Fruit fly (Drosophila melanogaster) whole organism, embryonic: ENCODE results near the gene CG32106.

Source experiments
- B-H1 ChIP-seq: fragments of 200-800 bp; sonication (Bioruptor generic); IDR thresholded peaks from 3 replicates; pipeline ENCODE4 v1.3.6; 2022; ENCODE audit warnings: missing biosample characterization, missing genetic modification characterization
- CG1024 ChIP-seq: fragments of 200-800 bp; sonication (Bioruptor generic); IDR thresholded peaks from 2 replicates; pipeline ENCODE4 v1.3.6; 2022; ENCODE audit warnings: missing biosample characterization, missing genetic modification characterization
- CG10267 ChIP-seq: fragments of 200-800 bp; sonication (Bioruptor generic); optimal IDR thresholded peaks from 2 replicates; lab custom pipeline; 2018; ENCODE audit warnings: missing biosample characterization, mild to moderate bottlenecking, missing genetic modification characterization, moderate library complexity
- CG11247 ChIP-seq: fragments of 200-800 bp; sonication (Bioruptor generic); IDR thresholded peaks from 2 replicates; pipeline ENCODE4 v1.3.6; 2022; ENCODE audit warnings: missing biosample characterization, missing genetic modification characterization
- CG11504 ChIP-seq: fragments of 200-800 bp; sonication (Bioruptor generic); optimal IDR thresholded peaks from 3 replicates; lab custom pipeline; 2019; ENCODE audit warnings: missing biosample characterization, mild to moderate bottlenecking, missing genetic modification characterization, moderate library complexity
- CG14710 ChIP-seq: fragments of 200-800 bp; sonication (Bioruptor generic); optimal IDR thresholded peaks from 3 replicates; lab custom pipeline; 2019; ENCODE audit warnings: missing biosample characterization, mild to moderate bottlenecking, missing genetic modification characterization, moderate library complexity
- CG1603 ChIP-seq: fragments of 200-800 bp; sonication (Bioruptor generic); optimal IDR thresholded peaks from 2 replicates; lab custom pipeline; 2019; ENCODE audit warnings: missing biosample characterization, mild to moderate bottlenecking, missing genetic modification characterization, moderate library complexity
- CG17186 ChIP-seq: fragments of 200-800 bp; sonication (Bioruptor generic); optimal IDR thresholded peaks from 3 replicates; lab custom pipeline; 2017; ENCODE audit warnings: missing biosample characterization, missing genetic modification reagents, missing genetic modification characterization
- CG18619 ChIP-seq: fragments of 200-800 bp; sonication (Bioruptor generic); optimal IDR thresholded peaks from 3 replicates; lab custom pipeline; 2017; ENCODE audit warnings: missing biosample characterization, mild to moderate bottlenecking, missing genetic modification characterization
- CG2712 ChIP-seq: fragments of 200-800 bp; optimal IDR thresholded peaks from 3 replicates; lab custom pipeline; 2019; ENCODE audit warnings: missing biosample characterization, mild to moderate bottlenecking, missing genetic modification characterization, moderate library complexity
- CG31388 ChIP-seq: fragments of 200-800 bp; sonication (Bioruptor generic); optimal IDR thresholded peaks from 2 replicates; lab custom pipeline; 2016; ENCODE audit warnings: missing biosample characterization, missing genetic modification characterization
- CG32767 ChIP-seq: fragments of 200-800 bp; sonication (Bioruptor generic); IDR thresholded peaks from 2 replicates; pipeline ENCODE4 v1.3.6; 2022; ENCODE audit warnings: missing biosample characterization, missing genetic modification characterization
- CG3281 ChIP-seq: fragments of 200-800 bp; sonication (Bioruptor generic); optimal IDR thresholded peaks from 3 replicates; lab custom pipeline; 2017; ENCODE audit warnings: missing biosample characterization, mild to moderate bottlenecking, missing genetic modification characterization
- CG34224 ChIP-seq: fragments of 200-800 bp; sonication (Bioruptor generic); IDR thresholded peaks from 3 replicates; pipeline ENCODE4 v1.3.6; 2022; ENCODE audit warnings: missing biosample characterization, missing genetic modification characterization; ENCODE audit not compliant: partially characterized antibody
- CG7271 ChIP-seq: fragments of 200-800 bp; sonication (Bioruptor generic); optimal IDR thresholded peaks from 2 replicates; lab custom pipeline; 2018; ENCODE audit warnings: missing biosample characterization, mild to moderate bottlenecking, missing genetic modification characterization, moderate library complexity
- CG8089 ChIP-seq: fragments of 200-800 bp; sonication (Bioruptor generic); optimal IDR thresholded peaks from 3 replicates; lab custom pipeline; 2016; ENCODE audit warnings: missing biosample characterization, missing genetic modification characterization
- D ChIP-seq, 2 experiments: fragments of 200-800 bp in 1 of 2; fragments of >200 bp in 1 of 2; sonication (Bioruptor generic) in 1 of 2; optimal IDR thresholded peaks; 2 replicates in 1 of 2; 3 replicates in 1 of 2; lab custom pipeline; 2017; ENCODE audit warnings: mild to moderate bottlenecking in 1 of 2, missing biosample characterization in 1 of 2, missing genetic modification characterization in 1 of 2, missing genetic modification reagents in 1 of 2
- D19B ChIP-seq: fragments of 200-800 bp; sonication (Bioruptor generic); optimal IDR thresholded peaks from 2 replicates; lab custom pipeline; 2017; ENCODE audit warnings: missing biosample characterization, mild to moderate bottlenecking, missing genetic modification characterization
- Dll ChIP-seq: fragments of 200-800 bp; sonication (Bioruptor generic); IDR thresholded peaks from 4 replicates; pipeline ENCODE4 v1.3.6; 2022; ENCODE audit warnings: missing biosample characterization, missing genetic modification characterization; ENCODE audit not compliant: partially characterized antibody
- E2f1 ChIP-seq: fragments of 200-800 bp; sonication (Bioruptor generic); IDR thresholded peaks from 2 replicates; pipeline ENCODE4 v1.3.6; 2022; ENCODE audit warnings: missing biosample characterization, missing genetic modification characterization
- Gsc ChIP-seq: fragments of 200-800 bp; sonication (Bioruptor generic); IDR thresholded peaks from 2 replicates; pipeline ENCODE4 v1.3.6; 2022; ENCODE audit warnings: missing biosample characterization, missing genetic modification characterization
- HmgZ ChIP-seq: fragments of 200-800 bp; sonication (Bioruptor generic); optimal IDR thresholded peaks from 2 replicates; lab custom pipeline; 2018; ENCODE audit warnings: missing biosample characterization, mild to moderate bottlenecking, missing genetic modification characterization
- Hr51 ChIP-seq, 2 experiments: fragments of 200-800 bp; sonication (Bioruptor generic); optimal IDR thresholded peaks; 2 replicates in 1 of 2; 3 replicates in 1 of 2; lab custom pipeline; 2016 to 2018; ENCODE audit warnings: missing biosample characterization in 2 of 2, missing genetic modification characterization in 2 of 2, mild to moderate bottlenecking in 1 of 2, moderate library complexity in 1 of 2
- Kr ChIP-seq: fragments of 200-800 bp; sonication (Bioruptor generic); optimal IDR thresholded peaks from 2 replicates; lab custom pipeline; 2017; ENCODE audit warnings: missing biosample characterization, mild to moderate bottlenecking, missing genetic modification characterization
- NC2α ChIP-seq: fragments of 200-800 bp; sonication (Bioruptor generic); optimal IDR thresholded peaks from 2 replicates; lab custom pipeline; 2016; ENCODE audit warnings: missing biosample characterization, missing genetic modification characterization
- Nf-YA ChIP-seq: fragments of 200-800 bp; sonication (Bioruptor generic); IDR thresholded peaks from 2 replicates; pipeline ENCODE4 v1.3.6; 2022; ENCODE audit warnings: missing biosample characterization, missing genetic modification characterization
- Poxn ChIP-seq: fragments of 200-800 bp; sonication (Bioruptor generic); IDR thresholded peaks from 2 replicates; pipeline ENCODE4 v1.3.6; 2022; ENCODE audit warnings: missing biosample characterization, missing genetic modification characterization
- ap ChIP-seq: fragments of 200-800 bp; sonication (Bioruptor generic); IDR thresholded peaks from 2 replicates; pipeline ENCODE4 v1.3.6; 2022; ENCODE audit warnings: missing biosample characterization, missing genetic modification characterization
- bowl ChIP-seq: fragments of 200-800 bp; sonication (Bioruptor generic); IDR thresholded peaks from 2 replicates; pipeline ENCODE4 v1.3.6; 2022; ENCODE audit warnings: missing biosample characterization, missing genetic modification characterization
- chif ChIP-seq, 2 experiments: fragments of 200-800 bp; sonication (Bioruptor generic); optimal IDR thresholded peaks; 3 replicates each; lab custom pipeline; 2016; ENCODE audit warnings: missing biosample characterization in 2 of 2, missing genetic modification characterization in 2 of 2
- cwo ChIP-seq: fragments of 200-800 bp; sonication (Bioruptor generic); optimal IDR thresholded peaks from 3 replicates; lab custom pipeline; 2017; ENCODE audit warnings: missing biosample characterization, missing genetic modification characterization, mild to moderate bottlenecking, moderate library complexity, missing genetic modification reagents
- dan ChIP-seq: fragments of 200-800 bp; sonication (Bioruptor generic); IDR thresholded peaks from 2 replicates; pipeline ENCODE4 v1.3.6; 2022; ENCODE audit warnings: missing biosample characterization, missing genetic modification characterization
- emc ChIP-seq: fragments of 200-800 bp; sonication (Bioruptor generic); optimal IDR thresholded peaks from 2 replicates; lab custom pipeline; 2016; ENCODE audit warnings: missing biosample characterization, missing genetic modification characterization
- fd102C ChIP-seq: fragments of 200-800 bp; sonication (Bioruptor generic); optimal IDR thresholded peaks from 2 replicates; lab custom pipeline; 2018; ENCODE audit warnings: missing biosample characterization, mild to moderate bottlenecking, missing genetic modification characterization, moderate library complexity
- fu2 ChIP-seq: fragments of 200-800 bp; sonication (Bioruptor generic); optimal IDR thresholded peaks from 2 replicates; lab custom pipeline; 2016; ENCODE audit warnings: missing biosample characterization, missing genetic modification characterization
- hb ChIP-seq: fragments of 200-800 bp; sonication (Bioruptor generic); IDR thresholded peaks from 3 replicates; pipeline ENCODE4 v1.3.6; 2022; ENCODE audit warnings: missing biosample characterization, missing genetic modification characterization; ENCODE audit not compliant: partially characterized antibody
- hkb ChIP-seq, 2 experiments: fragments of 200-800 bp in 1 of 2; fragments of >200 bp in 1 of 2; sonication (Bioruptor generic) in 1 of 2; IDR thresholded peaks in 1 of 2; optimal IDR thresholded peaks in 1 of 2; 2 replicates each; pipeline versions ENCODE4 v1.3.6 to Lab custom; 2017 to 2022; ENCODE audit warnings: missing biosample characterization in 1 of 2, missing genetic modification characterization in 1 of 2
- klu ChIP-seq: fragments of 200-800 bp; sonication (Bioruptor generic); IDR thresholded peaks from 2 replicates; pipeline ENCODE4 v1.3.6; 2022; ENCODE audit warnings: missing biosample characterization, missing genetic modification characterization
- mam ChIP-seq: fragments of 200-800 bp; sonication (Bioruptor generic); optimal IDR thresholded peaks from 3 replicates; lab custom pipeline; 2016; ENCODE audit warnings: missing biosample characterization, missing genetic modification characterization
- pho ChIP-seq: fragments of 200-800 bp; sonication (Bioruptor generic); optimal IDR thresholded peaks from 2 replicates; lab custom pipeline; 2016; ENCODE audit warnings: missing biosample characterization, missing genetic modification characterization
- pita ChIP-seq: fragments of 200-800 bp; sonication (Bioruptor generic); optimal IDR thresholded peaks from 2 replicates; lab custom pipeline; 2017; ENCODE audit warnings: missing biosample characterization, mild to moderate bottlenecking, missing genetic modification characterization
- pzg ChIP-seq: fragments of 200-800 bp; sonication (Bioruptor generic); optimal IDR thresholded peaks from 3 replicates; lab custom pipeline; 2018; ENCODE audit warnings: missing biosample characterization, mild to moderate bottlenecking, missing genetic modification characterization, moderate library complexity
- run ChIP-seq: fragments of 200-800 bp; sonication (Bioruptor generic); optimal IDR thresholded peaks from 3 replicates; lab custom pipeline; 2018; ENCODE audit warnings: missing biosample characterization, mild to moderate bottlenecking, missing genetic modification characterization
- stc ChIP-seq: fragments of 200-800 bp; sonication (Bioruptor generic); IDR thresholded peaks from 2 replicates; pipeline ENCODE4 v1.3.6; 2022; ENCODE audit warnings: missing biosample characterization, missing genetic modification characterization
- stwl ChIP-seq: fragments of 200-800 bp; sonication (Bioruptor generic); optimal IDR thresholded peaks from 3 replicates; lab custom pipeline; 2018; ENCODE audit warnings: missing biosample characterization, mild to moderate bottlenecking, missing genetic modification characterization, moderate library complexity
- sug ChIP-seq: fragments of 200-800 bp; optimal IDR thresholded peaks from 2 replicates; lab custom pipeline; 2019; ENCODE audit warnings: missing biosample characterization, mild to moderate bottlenecking, missing genetic modification characterization, moderate library complexity
- tna ChIP-seq: fragments of 200-800 bp; sonication (Bioruptor generic); IDR thresholded peaks from 2 replicates; pipeline ENCODE4 v1.3.6; 2022; ENCODE audit warnings: missing biosample characterization, missing genetic modification characterization; ENCODE audit not compliant: partially characterized antibody
- toy ChIP-seq: fragments of 200-800 bp; sonication (Bioruptor generic); IDR thresholded peaks from 2 replicates; pipeline ENCODE4 v1.3.6; 2022; ENCODE audit warnings: missing biosample characterization, missing genetic modification characterization
- vfl ChIP-seq: fragments of 200-800 bp; sonication (Bioruptor generic); optimal IDR thresholded peaks from 2 replicates; lab custom pipeline; 2016; ENCODE audit warnings: missing biosample characterization, missing genetic modification characterization
- z ChIP-seq: fragments of 200-800 bp; sonication (Bioruptor generic); IDR thresholded peaks from 3 replicates; pipeline ENCODE4 v1.3.6; 2022; ENCODE audit warnings: missing biosample characterization, missing genetic modification characterization

Gene CG32106

DNA sequence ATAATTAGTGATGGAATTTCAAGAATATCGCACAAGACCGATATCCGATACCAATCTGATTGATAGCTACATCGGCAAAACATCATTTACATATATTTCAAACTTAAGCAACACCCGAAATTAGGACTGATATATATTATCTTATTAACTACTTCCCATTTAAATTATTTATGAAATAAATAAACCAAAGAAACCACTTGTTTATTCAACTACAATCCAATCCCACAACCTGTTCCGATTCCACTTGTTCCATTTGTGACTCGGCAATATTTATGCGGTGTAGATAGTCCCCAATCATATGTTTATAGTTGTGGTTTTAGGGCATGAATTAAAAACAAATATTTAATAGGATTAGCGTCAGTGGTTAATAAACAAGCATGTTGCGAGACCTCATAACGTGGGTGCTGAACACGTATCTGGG is 23.7 kb downstream of the CG32106 start, which contains the start of the genes CG10973 and Vps13D (continued):
- TF ChIP-seq mam (peak; percentile 47), Kr (no peak), D (optimal IDR thresholded peaks at IDR 0.05; lab: Kevin White, UChicago) (no peak), D (GFP tag; optimal IDR thresholded peaks at IDR 0.05; lab: Kevin White, UChicago) (peak; percentile 39), CG2712 (tag; lab: Kevin White, UChicago) (no peak), CG14710 (tag; lab: Kevin White, UChicago) (no peak), tna (GFP tag; lab: Robert Waterston, UW) (peak; percentile 69), emc (GFP tag; lab: Kevin White, UChicago) (no peak), CG32767 (GFP tag; lab: Robert Waterston, UW) (no peak), fd102C (GFP tag; lab: Kevin White, UChicago) (peak; percentile 57), pzg (GFP tag; lab: Kevin White, UChicago) (peak; percentile 84), CG31388 (GFP tag; lab: Kevin White, UChicago) (no peak), E2f1 (GFP tag; lab: Robert Waterston, UW) (no peak), chif (GFP tag; optimal IDR thresholded peaks at IDR 0.05; lab: Kevin White, UChicago) (no peak), pita (GFP tag; lab: Kevin White, UChicago) (peak; percentile 59), run (peak; percentile 82), NC2α (no peak), Poxn (GFP tag; lab: Robert Waterston, UW) (no peak), hb (GFP tag; lab: Robert Waterston, UW) (peak; percentile 79), CG34224 (GFP tag; lab: Robert Waterston, UW) (peak; percentile 93), CG10267 (tag; lab: Kevin White, UChicago) (no peak), CG11504 (tag; lab: Kevin White, UChicago) (no peak), bowl (GFP tag; lab: Robert Waterston, UW) (no peak), cwo (GFP tag; lab: Kevin White, UChicago) (no peak), HmgZ (tag; lab: Kevin White, UChicago) (peak; percentile 71), Dll (GFP tag; lab: Robert Waterston, UW) (peak; percentile 95), klu (GFP tag; lab: Robert Waterston, UW) (no peak), CG8089 (no peak), Nf-YA (GFP tag; lab: Robert Waterston, UW) (no peak), CG7271 (tag; lab: Kevin White, UChicago) (peak; percentile 40), fu2 (GFP tag; lab: Kevin White, UChicago) (no peak), CG1024 (0 out of 2 replicates have a peak, but pooled peaks have one; percentile 26), dan (GFP tag; lab: Robert Waterston, UW) (no peak), Gsc (GFP tag; lab: Robert Waterston, UW) (no peak), ap (GFP tag; lab: Robert Waterston, UW) (no peak), D19B (GFP tag; lab: Kevin White, UChicago) (no peak), CG17186 (peak; percentile 61), pho (GFP tag; lab: Kevin White, UChicago) (peak; percentile 52), stc (GFP tag; lab: Robert Waterston, UW) (peak; percentile 42; the same call in 1 of the 2 replicates), CG3281 (GFP tag; lab: Kevin White, UChicago) (no peak), B-H1 (no peak; the same call in 2 of the 3 replicates), toy (GFP tag; lab: Robert Waterston, UW) (no peak), sug (tag; lab: Kevin White, UChicago) (no peak), CG11247 (no peak), hkb (optimal IDR thresholded peaks at IDR 0.05; lab: Kevin White, UChicago) (no peak), hkb (GFP tag; IDR thresholded peaks at IDR 0.05; lab: Robert Waterston, UW) (peak; percentile 55; the same call in 1 of the 2 replicates), z (no peak), CG1603 (tag; lab: Kevin White, UChicago) (peak; percentile 97), Hr51 (GFP tag; optimal IDR thresholded peaks at IDR 0.05; lab: Kevin White, UChicago) (no peak), CG18619 (GFP tag; lab: Kevin White, UChicago) (no peak), vfl (GFP tag; lab: Kevin White, UChicago) (peak; percentile 24), stwl (tag; lab: Kevin White, UChicago) (peak; percentile 61)
